Worm (Caenorhabditis elegans) whole organism, L3 larva: ENCODE measurements around the gene str-74.

Source experiments
- ceh-9 ChIP-seq: sonication (generic microtip); optimal IDR thresholded peaks from 2 replicates; lab custom pipeline; 2018; ENCODE audit warnings: missing biosample characterization, missing genetic modification characterization
- elt-2 ChIP-seq: sonication (generic microtip); optimal IDR thresholded peaks from 2 replicates; lab custom pipeline; 2016; ENCODE audit warnings: missing genetic modification reagents, mild to moderate bottlenecking, missing genetic modification characterization, missing compliant biosample characterization
- jun-1 ChIP-seq: fragments of 150-350 bp; optimal IDR thresholded peaks from 2 replicates; lab custom pipeline; 2014; ENCODE audit warnings: missing biosample characterization, missing genetic modification reagents, missing genetic modification characterization
- pha-4 ChIP-seq: fragments of 150-350 bp; optimal IDR thresholded peaks from 2 replicates; lab custom pipeline; 2014; ENCODE audit warnings: missing biosample characterization, missing genetic modification reagents, missing genetic modification characterization

DNA sequence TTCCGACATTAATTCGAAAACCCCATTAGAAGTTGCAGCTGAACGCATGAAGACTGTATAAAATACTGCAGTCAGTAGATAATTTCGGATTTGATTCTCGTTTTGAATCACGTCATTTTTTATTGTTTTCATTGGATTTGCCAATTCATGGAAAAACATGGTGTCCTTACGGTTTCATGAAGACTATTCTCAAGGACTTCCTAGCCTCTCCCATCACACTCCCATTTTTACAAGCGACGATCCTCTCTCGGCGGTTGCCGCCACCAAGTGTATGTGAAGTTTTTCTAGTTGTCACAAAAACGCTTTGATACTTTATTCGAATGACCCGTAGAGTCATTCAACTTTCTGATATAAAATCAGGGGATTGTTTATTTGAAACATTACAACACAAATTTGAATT, 51.0 kb downstream of the str-74 start:
- TF ChIP-seq elt-2 (tag; lab: Kevin White, UChicago) (no peak), pha-4 (tag; lab: Kevin White, UChicago) (no peak), jun-1 (tag; lab: Kevin White, UChicago) (no peak), ceh-9 (tag; lab: Kevin White, UChicago) (no peak)
